Fruit fly (Drosophila melanogaster): ENCODE data around the gene Doc1.
A peak's percentile ranks its signal among the peaks of the same experiment; 100 is the strongest.

Doc1 gene

DNA sequence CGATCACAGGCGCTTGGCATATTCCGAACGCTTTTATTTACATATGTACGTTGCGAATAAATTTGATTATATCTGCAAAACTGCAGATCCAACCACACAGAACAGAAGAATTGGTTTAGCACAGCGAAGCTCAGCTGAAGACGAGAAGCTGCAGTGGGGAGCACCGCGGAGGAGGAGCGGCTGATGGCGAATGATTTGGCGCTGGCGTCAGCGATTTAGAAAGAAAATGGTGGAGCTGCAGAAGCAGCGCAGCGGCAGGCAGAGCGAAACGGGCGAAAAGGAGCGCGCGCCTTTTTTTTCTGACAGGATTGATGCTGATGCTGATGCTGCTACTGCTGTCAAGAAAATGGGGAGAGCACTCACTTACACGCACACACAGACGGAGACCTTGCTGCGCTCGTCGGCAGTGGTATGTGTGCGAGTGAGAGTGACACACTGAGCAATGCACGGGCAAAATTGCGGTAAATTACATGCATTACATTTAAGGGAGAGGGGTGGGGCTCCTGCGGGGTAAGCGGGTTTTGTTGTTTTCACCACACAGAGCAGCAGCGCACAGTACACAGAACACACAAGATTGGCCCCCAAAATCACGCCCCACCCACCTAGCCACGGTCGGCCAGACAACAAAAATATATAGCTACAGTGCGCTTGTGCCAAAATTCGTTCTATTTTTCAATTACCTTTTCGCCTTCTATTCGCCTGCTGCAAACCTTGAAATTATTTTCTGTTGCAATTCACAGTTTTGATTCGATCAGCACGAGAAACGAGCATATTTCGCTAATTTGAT lies 44.1 kb upstream of the Doc1 start:
- TF ChIP-seq dl (GFP tag; optimal IDR thresholded peaks at IDR 0.05; ENCODE audit: insufficient read depth in 1 of 2, partially characterized antibody in 2 of 2) (peak in 1 of 2 experiments; percentile 3), Rel (GFP tag; optimal IDR thresholded peaks at IDR 0.05) (no peak), Rel (tag; optimal IDR thresholded peaks at IDR 0.05) (peak; percentile 72), rgr (GFP tag; optimal IDR thresholded peaks at IDR 0.05) (no peak), Mio (GFP tag; optimal IDR thresholded peaks at IDR 0.05) (no peak), fru (GFP tag; optimal IDR thresholded peaks at IDR 0.05) (peak; percentile 7), psq (GFP tag; optimal IDR thresholded peaks at IDR 0.05) (peak; percentile 33), dmrt93B (GFP tag; optimal IDR thresholded peaks at IDR 0.05) (no peak), Dif (GFP tag; optimal IDR thresholded peaks at IDR 0.05; ENCODE audit: partially characterized antibody) (peak; percentile 41), br (GFP tag; optimal IDR thresholded peaks at IDR 0.05) (no peak)

DNA sequence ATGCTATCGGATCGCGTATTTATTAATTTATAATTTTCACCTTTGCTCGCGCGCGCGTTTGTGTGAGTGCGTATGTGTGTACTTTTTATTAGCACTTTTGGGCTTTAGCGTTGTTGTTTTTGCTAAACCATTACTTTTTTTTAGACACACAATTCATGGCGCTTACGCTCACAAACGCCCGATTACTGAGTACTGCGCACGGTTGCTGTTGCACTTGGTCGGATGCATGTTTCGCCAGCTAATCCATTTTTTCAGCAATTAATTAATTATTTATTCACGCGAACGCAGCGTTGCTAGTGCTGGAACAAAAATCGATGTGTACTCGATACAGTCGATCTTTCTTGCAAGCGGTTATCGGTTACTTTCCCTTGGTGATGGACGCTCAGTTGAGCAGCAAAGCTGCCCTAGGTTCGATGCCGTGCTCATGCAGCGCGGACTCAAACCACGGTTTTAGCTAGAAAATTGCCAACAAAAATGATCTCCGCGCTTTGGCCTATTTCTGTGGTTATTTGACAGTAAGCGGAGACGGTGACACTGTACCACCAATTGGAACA lies 43.4 kb upstream of the Doc1 start, which contains the start of the genes smg and CG5087:
Gene smg, minus strand, starts transcription at position 304 of the 554 bp plus-strand sequence.
Gene CG5087, plus strand, starts transcription at position 499 of the 554 bp plus-strand sequence.
- TF ChIP-seq sage (GFP tag; optimal IDR thresholded peaks at IDR 0.05), result no peak
- TF ChIP-seq Hnf4 (GFP tag; optimal IDR thresholded peaks at IDR 0.05), result no peak
- no peak for TF ChIP-seq Dif (GFP tag; optimal IDR thresholded peaks at IDR 0.05; ENCODE audit: partially characterized antibody)
- no peak for TF ChIP-seq Sp1 (GFP tag; optimal IDR thresholded peaks at IDR 0.05)
- TF ChIP-seq dl (GFP tag; optimal IDR thresholded peaks at IDR 0.05; ENCODE audit: insufficient read depth in 1 of 2, partially characterized antibody in 2 of 2), result peak in 1 of 2 experiments; percentile 9
- no peak for TF ChIP-seq GATAd (GFP tag; optimal IDR thresholded peaks at IDR 0.05)
- TF ChIP-seq Mio (GFP tag; optimal IDR thresholded peaks at IDR 0.05), result no peak
- no peak for TF ChIP-seq dmrt93B (GFP tag; optimal IDR thresholded peaks at IDR 0.05)
- no peak for TF ChIP-seq brk (GFP tag; optimal IDR thresholded peaks at IDR 0.05)
- TF ChIP-seq pan (optimal IDR thresholded peaks at IDR 0.05), result no peak
- no peak for TF ChIP-seq Vsx2 (GFP tag; optimal IDR thresholded peaks at IDR 0.05; ENCODE audit: partially characterized antibody)
- no peak for TF ChIP-seq N (GFP tag; optimal IDR thresholded peaks at IDR 0.05)
- TF ChIP-seq Hr78 (GFP tag; optimal IDR thresholded peaks at IDR 0.05), result no peak
- no peak for TF ChIP-seq woc (GFP tag; optimal IDR thresholded peaks at IDR 0.05)
- TF ChIP-seq Hr83 (GFP tag; optimal IDR thresholded peaks at IDR 0.05; ENCODE audit: poor library complexity, severe bottlenecking), result peak; percentile 37
- TF ChIP-seq Dfd (GFP tag; optimal IDR thresholded peaks at IDR 0.05), result no peak
- no peak for TF ChIP-seq CG9705 (GFP tag; optimal IDR thresholded peaks at IDR 0.05)
- no peak for TF ChIP-seq CG32264 (GFP tag; optimal IDR thresholded peaks at IDR 0.05)
- no peak for TF ChIP-seq Jra (GFP tag; optimal IDR thresholded peaks at IDR 0.05)
- peak; percentile 3 for TF ChIP-seq HLH106 (tag; optimal IDR thresholded peaks at IDR 0.05)
- no peak for TF ChIP-seq fru (GFP tag; optimal IDR thresholded peaks at IDR 0.05)
- TF ChIP-seq rgr (GFP tag; optimal IDR thresholded peaks at IDR 0.05), result peak; percentile 31
- TF ChIP-seq dsf (GFP tag; optimal IDR thresholded peaks at IDR 0.05; ENCODE audit: borderline replicate concordance), result no peak
- no peak for TF ChIP-seq OdsH (GFP tag; optimal IDR thresholded peaks at IDR 0.05)
- TF ChIP-seq br (GFP tag; optimal IDR thresholded peaks at IDR 0.05), result no peak
- TF ChIP-seq Myc (optimal IDR thresholded peaks at IDR 0.05), result peak; percentile 74
- peak; percentile 5 for TF ChIP-seq h (GFP tag; optimal IDR thresholded peaks at IDR 0.05)
- no peak for TF ChIP-seq psq (GFP tag; optimal IDR thresholded peaks at IDR 0.05)
- no peak for TF ChIP-seq usp (GFP tag; optimal IDR thresholded peaks at IDR 0.05)
- no peak for TF ChIP-seq Rel (GFP tag; optimal IDR thresholded peaks at IDR 0.05)
- peak; percentile 66 for TF ChIP-seq Rel (tag; optimal IDR thresholded peaks at IDR 0.05)
- no peak for TF ChIP-seq jim (GFP tag; optimal IDR thresholded peaks at IDR 0.05)
- no peak for TF ChIP-seq sv (GFP tag; optimal IDR thresholded peaks at IDR 0.05)
- no peak for TF ChIP-seq tai (GFP tag; optimal IDR thresholded peaks at IDR 0.05)
- no peak for TF ChIP-seq lola (GFP tag; optimal IDR thresholded peaks at IDR 0.05)
- TF ChIP-seq foxo (GFP tag; optimal IDR thresholded peaks at IDR 0.05), result peak in 1 of 2 experiments; percentile 19
- TF ChIP-seq ey (GFP tag; optimal IDR thresholded peaks at IDR 0.05), result no peak
- no peak for TF ChIP-seq Abd-B (GFP tag; optimal IDR thresholded peaks at IDR 0.05)
- TF ChIP-seq CrebA (GFP tag; optimal IDR thresholded peaks at IDR 0.05; ENCODE audit: borderline replicate concordance), result no peak

Measured in whole organism, wandering third instar larva.